Worm (Caenorhabditis elegans) whole organism, young adult: ENCODE results near the gene glb-34.

ENCODE experiments used
- B0019.2 ChIP-seq: fragments of 200-800 bp; sonication (Bioruptor generic); conservative IDR thresholded peaks from 2 replicates; pipeline ENCODE4 v1.3.6; 2022; ENCODE audit warnings: missing genetic modification reagents, missing genetic modification characterization, missing compliant biosample characterization
- F10E7.11 ChIP-seq: sonication (generic microtip); optimal IDR thresholded peaks from 2 replicates; lab custom pipeline; 2017; ENCODE audit warnings: mild to moderate bottlenecking, missing genetic modification characterization, moderate library complexity, missing compliant biosample characterization
- F22D6.2 ChIP-seq: sonication (generic microtip); optimal IDR thresholded peaks from 2 replicates; lab custom pipeline; 2016; ENCODE audit warnings: mild to moderate bottlenecking, missing genetic modification characterization, missing compliant biosample characterization
- F39B2.1 ChIP-seq: fragments of 200-800 bp; sonication (Bioruptor generic); IDR thresholded peaks from 2 replicates; pipeline ENCODE4 v1.3.6; 2022; ENCODE audit warnings: missing genetic modification reagents, missing genetic modification characterization, missing compliant biosample characterization
- F52B5.7 ChIP-seq: sonication (generic microtip); optimal IDR thresholded peaks from 2 replicates; lab custom pipeline; 2016; ENCODE audit warnings: mild to moderate bottlenecking, missing genetic modification characterization, missing compliant biosample characterization
- F55B11.4 ChIP-seq: sonication (generic microtip); optimal IDR thresholded peaks from 2 replicates; lab custom pipeline; 2016; ENCODE audit warnings: missing compliant biosample characterization, missing genetic modification characterization, borderline replicate concordance; ENCODE audit not compliant: insufficient read depth
- K11D2.4 ChIP-seq: fragments of 200-800 bp; sonication (Bioruptor generic); IDR thresholded peaks from 2 replicates; pipeline ENCODE4 v1.3.6; 2022; ENCODE audit warnings: missing genetic modification reagents, missing genetic modification characterization, missing compliant biosample characterization
- T07F8.4 ChIP-seq: sonication (generic microtip); optimal IDR thresholded peaks from 2 replicates; lab custom pipeline; 2016; ENCODE audit warnings: mild to moderate bottlenecking, missing genetic modification characterization, moderate library complexity, missing compliant biosample characterization
- Y53G8AR.9 ChIP-seq: fragments of 200-800 bp; sonication (Bioruptor generic); conservative IDR thresholded peaks from 2 replicates; pipeline ENCODE4 v1.3.6; 2022; ENCODE audit warnings: missing genetic modification reagents, missing genetic modification characterization, missing compliant biosample characterization
- Y67H2A.10 ChIP-seq: fragments of 200-800 bp; sonication (Bioruptor generic); conservative IDR thresholded peaks from 2 replicates; pipeline ENCODE4 v1.3.6; 2022; ENCODE audit warnings: missing genetic modification reagents, missing genetic modification characterization, missing compliant biosample characterization
- ama-1 ChIP-seq, 3 experiments: fragments of 150-350 bp in 1 of 3; sonication (generic microtip) in 2 of 3; optimal IDR thresholded peaks; 2 replicates each; lab custom pipeline; 2014 to 2018; ENCODE audit warnings: missing biosample characterization in 2 of 3, missing genetic modification characterization in 2 of 3, missing genetic modification reagents in 2 of 3
- bed-2 ChIP-seq: fragments of 200-800 bp; sonication (Bioruptor generic); IDR thresholded peaks from 2 replicates; pipeline ENCODE4 v1.3.6; 2022; ENCODE audit warnings: missing genetic modification reagents, missing genetic modification characterization, missing compliant biosample characterization
- ceh-27 ChIP-seq: fragments of 200-800 bp; sonication (Bioruptor generic); optimal IDR thresholded peaks from 2 replicates; lab custom pipeline; 2018; ENCODE audit warnings: mild to moderate bottlenecking, missing genetic modification characterization, moderate library complexity, missing compliant biosample characterization
- ceh-40 ChIP-seq: fragments of 200-800 bp; sonication (Bioruptor generic); IDR thresholded peaks from 2 replicates; pipeline ENCODE4 v1.3.6; 2022; ENCODE audit warnings: missing genetic modification characterization, missing compliant biosample characterization
- egl-18 ChIP-seq: fragments of 200-800 bp; sonication (Bioruptor generic); IDR thresholded peaks from 2 replicates; pipeline ENCODE4 v1.3.6; 2022; ENCODE audit warnings: missing genetic modification reagents, missing genetic modification characterization, missing compliant biosample characterization
- hsf-1 ChIP-seq: fragments of 200-800 bp; sonication (Bioruptor generic); IDR thresholded peaks from 2 replicates; pipeline ENCODE4 v1.3.6; 2022; ENCODE audit warnings: missing genetic modification reagents, missing genetic modification characterization, missing compliant biosample characterization
- let-526 ChIP-seq: fragments of 200-800 bp; sonication (Bioruptor generic); IDR thresholded peaks from 2 replicates; pipeline ENCODE4 v1.3.6; 2022; ENCODE audit warnings: missing genetic modification reagents, missing genetic modification characterization, missing compliant biosample characterization
- lir-1 ChIP-seq: fragments of 200-800 bp; sonication (Bioruptor generic); conservative IDR thresholded peaks from 2 replicates; pipeline ENCODE4 v1.3.6; 2022; ENCODE audit warnings: missing genetic modification reagents, missing genetic modification characterization, missing compliant biosample characterization
- lsy-27 ChIP-seq: sonication (generic microtip); optimal IDR thresholded peaks from 2 replicates; lab custom pipeline; 2017; ENCODE audit warnings: missing genetic modification characterization, mild to moderate bottlenecking, missing compliant biosample characterization, antibody characterized with exemption, missing genotype, borderline replicate concordance; ENCODE audit not compliant: insufficient read depth
- madf-10 ChIP-seq: sonication (generic microtip); optimal IDR thresholded peaks from 2 replicates; lab custom pipeline; 2016; ENCODE audit warnings: mild to moderate bottlenecking, missing genetic modification characterization, missing compliant biosample characterization
- madf-8 ChIP-seq: fragments of 200-800 bp; sonication (Bioruptor generic); conservative IDR thresholded peaks from 2 replicates; pipeline ENCODE4 v1.3.6; 2022; ENCODE audit warnings: missing genetic modification reagents, missing genetic modification characterization, missing compliant biosample characterization
- mcd-1 ChIP-seq: fragments of 200-800 bp; sonication (Bioruptor generic); IDR thresholded peaks from 2 replicates; pipeline ENCODE4 v1.3.6; 2022; ENCODE audit warnings: missing genetic modification reagents, missing genetic modification characterization, missing compliant biosample characterization
- mel-28 ChIP-seq: sonication (generic microtip); optimal IDR thresholded peaks from 2 replicates; lab custom pipeline; 2016; ENCODE audit warnings: borderline replicate concordance, mild to moderate bottlenecking, missing genetic modification characterization, missing compliant biosample characterization
- mxl-1 ChIP-seq: sonication (generic microtip); optimal IDR thresholded peaks from 2 replicates; lab custom pipeline; 2016; ENCODE audit warnings: missing genetic modification characterization, missing compliant biosample characterization
- nfya-1 ChIP-seq: sonication (generic microtip); optimal IDR thresholded peaks from 2 replicates; lab custom pipeline; 2017; ENCODE audit warnings: antibody characterized with exemption, missing compliant biosample characterization, missing genetic modification characterization, borderline replicate concordance; ENCODE audit not compliant: insufficient read depth
- nfya-2 ChIP-seq: fragments of 200-800 bp; sonication (Bioruptor generic); IDR thresholded peaks from 2 replicates; pipeline ENCODE4 v1.3.6; 2022; ENCODE audit warnings: missing genetic modification reagents, missing genetic modification characterization, missing compliant biosample characterization
- nhr-120 ChIP-seq: fragments of 200-800 bp; sonication (Bioruptor generic); IDR thresholded peaks from 2 replicates; pipeline ENCODE4 v1.3.6; 2022; ENCODE audit warnings: missing genetic modification characterization, missing compliant biosample characterization
- nhr-179 ChIP-seq: sonication (generic microtip); optimal IDR thresholded peaks from 2 replicates; lab custom pipeline; 2016; ENCODE audit warnings: mild to moderate bottlenecking, missing genetic modification characterization, missing compliant biosample characterization
- nhr-27 ChIP-seq: fragments of 200-800 bp; sonication (Bioruptor generic); optimal IDR thresholded peaks from 2 replicates; lab custom pipeline; 2018; ENCODE audit warnings: mild to moderate bottlenecking, missing genetic modification characterization, moderate library complexity, missing compliant biosample characterization
- rec-8 ChIP-seq, 2 experiments: sonication (generic microtip); optimal IDR thresholded peaks; 2 replicates each; lab custom pipeline; 2016; ENCODE audit warnings: mild to moderate bottlenecking in 2 of 2, missing genetic modification characterization in 2 of 2, missing genetic modification reagents in 2 of 2, missing genotype in 2 of 2, missing biosample characterization in 1 of 2, missing compliant biosample characterization in 1 of 2, moderate library complexity in 1 of 2
- repo-1 ChIP-seq: sonication (generic microtip); optimal IDR thresholded peaks from 2 replicates; lab custom pipeline; 2017; ENCODE audit warnings: mild to moderate bottlenecking, missing genetic modification characterization, missing compliant biosample characterization
- rpc-1 ChIP-seq, 2 experiments: fragments of 150-350 bp in 1 of 2; sonication (generic microtip) in 1 of 2; optimal IDR thresholded peaks; 2 replicates each; lab custom pipeline; 2014 to 2018; ENCODE audit warnings: missing biosample characterization in 1 of 2, missing genetic modification characterization in 1 of 2, missing genetic modification reagents in 1 of 2, missing genotype in 1 of 2
- sea-2 ChIP-seq: fragments of 200-800 bp; sonication (Bioruptor generic); IDR thresholded peaks from 2 replicates; pipeline ENCODE4 v1.3.6; 2022; ENCODE audit warnings: missing genetic modification characterization, missing compliant biosample characterization
- snpc-1.1 ChIP-seq: sonication (generic microtip); optimal IDR thresholded peaks from 2 replicates; lab custom pipeline; 2017; ENCODE audit warnings: missing genetic modification characterization, mild to moderate bottlenecking, missing compliant biosample characterization, antibody characterized with exemption, moderate library complexity, missing genotype, missing genetic modification reagents; ENCODE audit not compliant: insufficient read depth
- snpc-4 ChIP-seq, 5 experiments: fragments of 150-350 bp in 1 of 5; sonication (generic microtip) in 4 of 5; optimal IDR thresholded peaks; 2 replicates each; lab custom pipeline; 2014 to 2018; ENCODE audit warnings: missing genetic modification characterization in 5 of 5, missing biosample characterization in 3 of 5, antibody characterized with exemption in 2 of 5, mild to moderate bottlenecking in 2 of 5, missing compliant biosample characterization in 2 of 5, missing genotype in 2 of 5, moderate library complexity in 2 of 5, missing genetic modification reagents in 1 of 5
- somi-1 ChIP-seq: fragments of 200-800 bp; sonication (Bioruptor generic); optimal IDR thresholded peaks from 2 replicates; lab custom pipeline; 2018; ENCODE audit warnings: mild to moderate bottlenecking, missing genetic modification characterization, missing compliant biosample characterization
- sptf-2 ChIP-seq: fragments of 200-800 bp; sonication (Bioruptor generic); optimal IDR thresholded peaks from 2 replicates; lab custom pipeline; 2018; ENCODE audit warnings: mild to moderate bottlenecking, missing genetic modification characterization, missing compliant biosample characterization
- tbx-9 ChIP-seq: sonication (generic microtip); optimal IDR thresholded peaks from 2 replicates; lab custom pipeline; 2016; ENCODE audit warnings: borderline replicate concordance, missing genetic modification characterization, inconsistent platforms, missing compliant biosample characterization
- unc-62 ChIP-seq: fragments of 150-350 bp; optimal IDR thresholded peaks from 2 replicates; lab custom pipeline; 2014; ENCODE audit warnings: missing biosample characterization, missing genetic modification reagents, missing genetic modification characterization
- zfh-2 ChIP-seq: fragments of 200-800 bp; sonication (Bioruptor generic); conservative IDR thresholded peaks from 2 replicates; pipeline ENCODE4 v1.3.6; 2022; ENCODE audit warnings: missing genetic modification reagents, missing genetic modification characterization, missing compliant biosample characterization
- ztf-3 ChIP-seq: fragments of 200-800 bp; sonication (Bioruptor generic); optimal IDR thresholded peaks from 2 replicates; lab custom pipeline; 2018; ENCODE audit warnings: mild to moderate bottlenecking, missing genetic modification characterization, missing compliant biosample characterization

Gene glb-34

DNA sequence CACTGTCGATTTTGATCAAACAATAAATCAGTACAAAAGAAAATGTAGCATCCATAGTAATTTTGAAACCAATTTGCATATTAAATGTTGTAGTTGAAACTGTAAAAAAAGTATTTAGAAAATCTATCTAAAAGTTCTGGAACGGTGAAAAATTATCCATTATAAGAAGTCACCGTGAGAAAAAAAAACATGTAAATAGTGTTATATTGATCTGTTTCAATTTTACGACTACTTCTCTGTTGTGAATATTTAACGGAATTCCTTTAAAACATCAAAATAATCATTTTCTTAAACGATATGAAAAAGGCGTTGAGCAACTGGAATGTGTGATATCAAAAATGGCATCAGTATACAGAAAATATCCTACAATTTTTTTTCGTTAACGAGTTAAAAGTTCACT is 23.2 kb downstream of the glb-34 start, which contains the start of gene T27E7.9:
TSS of gene T27E7.9 (minus strand) at position 101 of the 400 bp plus-strand sequence.
- TF ChIP-seq T07F8.4 (tag; lab: Kevin White, UChicago), result no peak
- no peak for TF ChIP-seq snpc-1.1 (tag; lab: Kevin White, UChicago)
- TF ChIP-seq F39B2.1 (GFP tag; lab: Robert Waterston, UW), result no peak
- no peak for TF ChIP-seq K11D2.4 (GFP tag; lab: Robert Waterston, UW)
- TF ChIP-seq sea-2 (GFP tag; lab: Robert Waterston, UW), result no peak
- no peak for TF ChIP-seq ceh-27 (GFP tag; lab: Kevin White, UChicago)
- no peak for TF ChIP-seq zfh-2 (GFP tag; lab: Robert Waterston, UW)
- TF ChIP-seq nhr-120, result no peak
- TF ChIP-seq Y53G8AR.9 (GFP tag; lab: Robert Waterston, UW), result no peak
- TF ChIP-seq madf-8 (GFP tag; lab: Robert Waterston, UW), result no peak

DNA sequence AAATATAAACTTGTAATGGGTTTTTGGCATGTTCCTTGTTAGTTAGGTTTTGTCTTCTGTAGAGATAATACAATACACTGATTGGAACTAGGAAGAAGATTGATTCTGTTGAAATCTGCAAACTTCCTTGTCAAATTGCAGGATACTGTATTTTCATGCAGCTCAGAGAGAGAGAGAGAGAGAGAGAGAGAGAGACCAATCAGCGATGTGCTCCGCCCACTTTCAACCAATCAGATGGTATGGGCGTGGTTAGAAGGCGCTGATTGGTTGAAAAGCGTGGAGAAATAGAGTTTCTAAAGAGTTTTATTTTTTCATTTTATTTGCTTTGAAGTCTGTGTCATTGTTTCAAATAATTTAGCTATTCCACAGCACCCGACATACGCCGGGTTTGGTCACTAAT is 25.2 kb downstream of the glb-34 start:
- no peak for TF ChIP-seq nhr-179 (tag; lab: Kevin White, UChicago)
- no peak for TF ChIP-seq Y67H2A.10
- no peak for TF ChIP-seq ceh-40 (GFP tag; lab: Robert Waterston, UW)
- no peak for TF ChIP-seq mel-28 (tag; lab: Kevin White, UChicago)
- no peak for TF ChIP-seq unc-62 (GFP tag; lab: Kevin White, UChicago)

DNA sequence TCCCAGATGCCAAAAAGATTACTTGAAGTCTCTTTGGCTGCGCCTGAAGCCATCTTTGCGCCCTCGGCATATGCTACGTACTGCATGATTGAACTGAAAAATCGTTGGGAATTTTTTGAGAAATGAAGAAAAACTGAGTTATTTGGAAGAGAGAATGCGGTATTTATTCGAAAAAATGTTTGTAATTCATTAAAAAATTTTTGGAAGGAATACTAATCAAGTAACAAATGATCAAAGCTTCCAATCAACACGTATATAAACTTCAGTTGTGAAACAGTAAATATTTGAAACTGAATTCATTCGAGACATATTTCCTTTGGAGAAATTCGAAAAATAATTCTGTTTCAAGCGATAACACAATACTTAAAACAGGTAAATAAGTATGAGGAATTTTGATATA is 30.0 kb downstream of the glb-34 start, which contains the start of gene pals-29:
TSS of gene pals-29 (minus strand) at position 101 of the 400 bp plus-strand sequence.
- TF ChIP-seq madf-10, result no peak
- TF ChIP-seq rec-8 (tag; optimal IDR thresholded peaks at IDR 0.05; lab: Kevin White, UChicago), result no peak
- TF ChIP-seq repo-1, result no peak

DNA sequence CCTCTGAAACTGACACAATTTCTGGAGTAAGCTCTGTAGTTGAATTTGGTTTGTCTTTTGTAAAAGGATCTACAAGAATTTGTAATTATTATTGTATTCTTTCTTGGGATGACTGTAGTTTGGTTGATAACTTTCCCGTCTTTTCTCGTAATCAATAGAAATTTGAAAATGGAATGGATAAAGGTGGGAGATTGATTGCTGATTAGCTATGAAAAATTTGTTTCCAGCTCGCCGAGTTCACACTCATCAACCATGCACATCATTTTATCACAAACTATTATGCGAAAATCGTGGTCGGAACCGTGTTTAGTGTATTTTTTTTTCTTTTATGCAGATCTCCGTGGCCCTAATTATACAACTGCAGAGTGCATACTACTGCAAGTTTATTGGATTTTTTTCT is 35.6 kb downstream of the glb-34 start, which contains the start of gene T27E7.5:
TSS of gene T27E7.5 (plus strand) at position 253 of the 400 bp plus-strand sequence.
- TF ChIP-seq repo-1 (no peak), F55B11.4 (tag; lab: Kevin White, UChicago) (no peak), somi-1 (no peak), nfya-1 (tag; lab: Kevin White, UChicago) (no peak), nfya-2 (GFP tag; lab: Robert Waterston, UW) (no peak), F52B5.7 (no peak), ama-1 (optimal IDR thresholded peaks at IDR 0.05; lab: Kevin White, UChicago) (no peak), ama-1 (GFP tag; optimal IDR thresholded peaks at IDR 0.05; lab: Kevin White, UChicago) (no peak), rpc-1 (optimal IDR thresholded peaks at IDR 0.05; lab: Kevin White, UChicago) (no peak), rpc-1 (tag; optimal IDR thresholded peaks at IDR 0.05; lab: Kevin White, UChicago) (no peak), mxl-1 (tag; lab: Kevin White, UChicago) (no peak), nhr-120 (no peak), ztf-3 (GFP tag; lab: Kevin White, UChicago) (no peak)

DNA sequence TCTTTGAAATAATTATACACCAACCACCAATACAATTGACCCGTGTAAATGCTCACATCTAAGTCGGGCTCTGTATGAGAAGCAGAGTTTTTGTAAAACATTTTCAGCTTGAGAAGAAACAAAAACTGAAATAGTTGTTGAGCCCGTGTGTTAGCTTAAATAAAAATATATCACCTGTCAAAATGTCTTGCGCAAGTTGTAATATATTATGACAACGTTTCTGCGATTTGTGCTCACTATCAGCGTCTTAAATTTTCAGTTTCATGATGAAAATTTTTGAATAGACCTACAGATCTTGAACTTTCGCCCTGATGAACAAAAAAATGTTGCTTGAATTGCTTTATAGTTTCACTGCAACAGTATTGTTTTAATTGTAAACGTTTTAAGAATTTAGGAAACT is 37.5 kb downstream of the glb-34 start, which contains the start of gene T27E7.4:
TSS of gene T27E7.4 (minus strand) at position 101 of the 400 bp plus-strand sequence.
- TF ChIP-seq let-526 (no peak), snpc-4 (GFP tag; optimal IDR thresholded peaks at IDR 0.05; lab: Kevin White, UChicago) (no peak), snpc-4 (tag; optimal IDR thresholded peaks at IDR 0.05; lab: Kevin White, UChicago) (no peak), mcd-1 (GFP tag; lab: Robert Waterston, UW) (no peak), tbx-9 (tag; lab: Kevin White, UChicago) (no peak), hsf-1 (GFP tag; lab: Robert Waterston, UW) (no peak), lsy-27 (tag; lab: Kevin White, UChicago) (no peak), sptf-2 (GFP tag; lab: Kevin White, UChicago) (no peak), lir-1 (no peak), F10E7.11 (no peak), nhr-27 (tag; lab: Kevin White, UChicago) (no peak), bed-2 (no peak), F22D6.2 (tag; lab: Kevin White, UChicago) (no peak), B0019.2 (GFP tag; lab: Robert Waterston, UW) (no peak), egl-18 (GFP tag; lab: Robert Waterston, UW) (no peak)
